Fruit fly (Drosophila melanogaster) whole organism, wandering third instar larva: ENCODE data around the gene CG14868.

Experiments used
- Abd-B ChIP-seq: fragments of >200 bp; optimal IDR thresholded peaks from 2 replicates; lab custom pipeline; 2017; ENCODE audit warnings: missing biosample characterization, missing genetic modification characterization
- CG32264 ChIP-seq: fragments of 200-800 bp; sonication (Bioruptor generic); optimal IDR thresholded peaks from 2 replicates; lab custom pipeline; 2016; ENCODE audit warnings: missing biosample characterization, missing genetic modification characterization
- CG9705 ChIP-seq: fragments of 200-800 bp; sonication (Bioruptor generic); optimal IDR thresholded peaks from 2 replicates; lab custom pipeline; 2018; ENCODE audit warnings: missing biosample characterization, mild to moderate bottlenecking, missing genetic modification characterization
- CrebA ChIP-seq: fragments of 200-800 bp; sonication (Bioruptor generic); optimal IDR thresholded peaks from 2 replicates; lab custom pipeline; 2016; ENCODE audit warnings: missing biosample characterization, mild to moderate bottlenecking, missing genetic modification characterization, borderline replicate concordance
- Dfd ChIP-seq: fragments of >200 bp; optimal IDR thresholded peaks from 2 replicates; lab custom pipeline; 2017; ENCODE audit warnings: missing biosample characterization, missing genetic modification characterization
- Dif ChIP-seq: fragments of 200-275, 200-300 bp; sonication (Bioruptor generic); optimal IDR thresholded peaks from 2 replicates; lab custom pipeline; 2018; ENCODE audit warnings: missing biosample characterization, missing genetic modification characterization; ENCODE audit not compliant: partially characterized antibody
- HLH106 ChIP-seq: fragments of 200-800 bp; optimal IDR thresholded peaks from 3 replicates; lab custom pipeline; 2019; ENCODE audit warnings: missing biosample characterization, mild to moderate bottlenecking, missing genetic modification characterization, moderate library complexity
- Hnf4 ChIP-seq: fragments of 200-800 bp; sonication (Bioruptor generic); optimal IDR thresholded peaks from 2 replicates; lab custom pipeline; 2016; ENCODE audit warnings: missing biosample characterization, mild to moderate bottlenecking, missing genetic modification characterization
- Hr78 ChIP-seq: fragments of >200 bp; optimal IDR thresholded peaks from 2 replicates; lab custom pipeline; 2017; ENCODE audit warnings: missing biosample characterization, missing genetic modification characterization
- Hr83 ChIP-seq: fragments of 200-300 bp; sonication (Bioruptor generic); optimal IDR thresholded peaks from 2 replicates; lab custom pipeline; 2016; ENCODE audit warnings: missing biosample characterization, mild to moderate bottlenecking, missing genetic modification characterization, moderate library complexity; ENCODE audit not compliant: poor library complexity, severe bottlenecking
- Jra ChIP-seq: sonication (Bioruptor generic); optimal IDR thresholded peaks from 2 replicates; lab custom pipeline; 2016; ENCODE audit warnings: missing biosample characterization, missing genetic modification characterization
- Mio ChIP-seq: sonication (Bioruptor generic); optimal IDR thresholded peaks from 2 replicates; lab custom pipeline; 2016; ENCODE audit warnings: missing biosample characterization, missing genetic modification characterization
- Myc ChIP-seq: fragments of >200 bp; optimal IDR thresholded peaks from 2 replicates; lab custom pipeline; 2017
- N ChIP-seq: fragments of >200 bp; optimal IDR thresholded peaks from 2 replicates; lab custom pipeline; 2018; ENCODE audit warnings: missing biosample characterization, missing external identifiers, missing genetic modification characterization
- OdsH ChIP-seq: fragments of 200-800 bp; sonication (Bioruptor generic); optimal IDR thresholded peaks from 2 replicates; lab custom pipeline; 2016; ENCODE audit warnings: missing biosample characterization, mild to moderate bottlenecking, missing genetic modification characterization
- Rel ChIP-seq, 2 experiments: fragments of 200-800 bp; sonication (Bioruptor generic) in 1 of 2; optimal IDR thresholded peaks; 2 replicates in 1 of 2; 3 replicates in 1 of 2; lab custom pipeline; 2016 to 2019; ENCODE audit warnings: mild to moderate bottlenecking in 2 of 2, missing biosample characterization in 2 of 2, missing genetic modification characterization in 2 of 2, moderate library complexity in 1 of 2
- Sp1 ChIP-seq: fragments of 200-800 bp; sonication (Bioruptor generic); optimal IDR thresholded peaks from 3 replicates; lab custom pipeline; 2019; ENCODE audit warnings: missing biosample characterization, mild to moderate bottlenecking, missing genetic modification characterization, moderate library complexity
- Vsx2 ChIP-seq: fragments of 200-300, 225-300 bp; sonication (Bioruptor generic); optimal IDR thresholded peaks from 2 replicates; lab custom pipeline; 2018; ENCODE audit warnings: missing biosample characterization, missing genetic modification characterization; ENCODE audit not compliant: partially characterized antibody
- br ChIP-seq: fragments of 200-800 bp; sonication (Bioruptor generic); optimal IDR thresholded peaks from 2 replicates; lab custom pipeline; 2016; ENCODE audit warnings: missing biosample characterization, missing genetic modification characterization
- brk ChIP-seq: fragments of 200-800 bp; sonication (Bioruptor generic); optimal IDR thresholded peaks from 2 replicates; lab custom pipeline; 2016; ENCODE audit warnings: missing biosample characterization, mild to moderate bottlenecking, missing genetic modification characterization
- dl ChIP-seq, 2 experiments: fragments of 175-275, 200-275 bp in 1 of 2; fragments of 200-275 bp in 1 of 2; sonication (Bioruptor generic); optimal IDR thresholded peaks; lab custom pipeline; 2018; ENCODE audit warnings: mild to moderate bottlenecking in 2 of 2, missing biosample characterization in 2 of 2, missing genetic modification characterization in 2 of 2, moderate library complexity in 2 of 2; ENCODE audit not compliant: partially characterized antibody in 2 of 2, insufficient read depth in 1 of 2
- dmrt93B ChIP-seq: fragments of 200-800 bp; sonication (Bioruptor generic); optimal IDR thresholded peaks from 2 replicates; lab custom pipeline; 2018; ENCODE audit warnings: missing biosample characterization, mild to moderate bottlenecking, missing genetic modification characterization
- dsf ChIP-seq: sonication (Bioruptor generic); optimal IDR thresholded peaks from 2 replicates; lab custom pipeline; 2016; ENCODE audit warnings: missing biosample characterization, missing genetic modification characterization, borderline replicate concordance
- ey ChIP-seq: fragments of 200-800 bp; sonication (Bioruptor generic); optimal IDR thresholded peaks from 2 replicates; lab custom pipeline; 2016; ENCODE audit warnings: missing biosample characterization, missing genetic modification characterization
- foxo ChIP-seq, 2 experiments: fragments of 200-800 bp; sonication (Bioruptor generic); optimal IDR thresholded peaks; 2 replicates in 1 of 2; 3 replicates in 1 of 2; lab custom pipeline; 2016 to 2017; ENCODE audit warnings: missing biosample characterization in 2 of 2, missing genetic modification characterization in 2 of 2
- fru ChIP-seq: fragments of 200-800 bp; sonication (Bioruptor generic); optimal IDR thresholded peaks from 3 replicates; lab custom pipeline; 2016; ENCODE audit warnings: missing biosample characterization, mild to moderate bottlenecking, missing genetic modification characterization
- h ChIP-seq: fragments of 200-800 bp; sonication (Bioruptor generic); optimal IDR thresholded peaks from 3 replicates; lab custom pipeline; 2016; ENCODE audit warnings: missing biosample characterization, mild to moderate bottlenecking, missing genetic modification characterization
- jim ChIP-seq: fragments of 175-275, 200-325 bp; sonication (Bioruptor generic); optimal IDR thresholded peaks from 2 replicates; lab custom pipeline; 2016; ENCODE audit warnings: missing biosample characterization, mild to moderate bottlenecking, missing genetic modification characterization
- lola ChIP-seq: fragments of >200 bp; optimal IDR thresholded peaks from 2 replicates; lab custom pipeline; 2017; ENCODE audit warnings: missing biosample characterization, missing genetic modification characterization
- pan ChIP-seq: fragments of >200 bp; optimal IDR thresholded peaks from 2 replicates; lab custom pipeline; 2017
- psq ChIP-seq: fragments of 200-800 bp; sonication (Bioruptor generic); optimal IDR thresholded peaks from 3 replicates; lab custom pipeline; 2017; ENCODE audit warnings: missing biosample characterization, mild to moderate bottlenecking, missing genetic modification characterization, moderate library complexity
- rgr ChIP-seq: fragments of 200-800 bp; sonication (Bioruptor generic); optimal IDR thresholded peaks from 3 replicates; lab custom pipeline; 2016; ENCODE audit warnings: missing biosample characterization, mild to moderate bottlenecking, missing genetic modification characterization
- sage ChIP-seq: fragments of 200-800 bp; sonication (Bioruptor generic); optimal IDR thresholded peaks from 2 replicates; lab custom pipeline; 2016; ENCODE audit warnings: missing biosample characterization, mild to moderate bottlenecking, missing genetic modification characterization
- sv ChIP-seq: fragments of 200-800 bp; sonication (Bioruptor generic); optimal IDR thresholded peaks from 3 replicates; lab custom pipeline; 2016; ENCODE audit warnings: missing biosample characterization, missing genetic modification characterization
- tai ChIP-seq: sonication (Bioruptor generic); optimal IDR thresholded peaks from 2 replicates; lab custom pipeline; 2016; ENCODE audit warnings: missing biosample characterization, missing genetic modification characterization
- woc ChIP-seq: sonication (Bioruptor generic); optimal IDR thresholded peaks from 2 replicates; lab custom pipeline; 2016; ENCODE audit warnings: missing biosample characterization, mild to moderate bottlenecking, missing genetic modification characterization

The CG14868 gene

dm6 chr3R:15361490-15361889 lies 8.3 kb downstream of the CG14868 start, which contains the start of the genes Cog2 and Trax:
Gene Cog2 (minus strand): TSS chr3R:15361657.
Gene Trax (plus strand): TSS chr3R:15361692.
- TF ChIP-seq Jra (GFP tag; lab: Kevin White, UChicago): no peak
- TF ChIP-seq brk: no peak
- TF ChIP-seq Hnf4: no peak
- TF ChIP-seq Myc: no peak
- TF ChIP-seq rgr (GFP tag; lab: Kevin White, UChicago): no peak
- no peak for TF ChIP-seq lola (GFP tag; lab: Kevin White, UChicago)
- TF ChIP-seq dmrt93B (GFP tag; lab: Kevin White, UChicago): no peak
- no peak for TF ChIP-seq Hr78
- TF ChIP-seq Hr83 (GFP tag; lab: Kevin White, UChicago): no peak
- no peak for TF ChIP-seq Dif (GFP tag; lab: Kevin White, UChicago)
- no peak for TF ChIP-seq tai (GFP tag; lab: Kevin White, UChicago)
- no peak for TF ChIP-seq sv (GFP tag; lab: Kevin White, UChicago)
- no peak for TF ChIP-seq Rel (GFP tag; optimal IDR thresholded peaks at IDR 0.05; lab: Kevin White, UChicago)
- TF ChIP-seq Rel (tag; optimal IDR thresholded peaks at IDR 0.05; lab: Kevin White, UChicago): no peak
- TF ChIP-seq Sp1 (GFP tag; lab: Kevin White, UChicago): no peak
- no peak for TF ChIP-seq HLH106 (tag; lab: Kevin White, UChicago)
- no peak for TF ChIP-seq woc (GFP tag; lab: Kevin White, UChicago)

dm6 chr3R:15356645-15357431 lies 12.9 kb downstream of the CG14868 start, which contains the start of the genes Atg4b and Hibch:
Gene Atg4b (minus strand): TSS chr3R:15356924.
Gene Hibch (plus strand): TSS chr3R:15357229.
- no peak for TF ChIP-seq Jra (GFP tag; lab: Kevin White, UChicago)
- no peak for TF ChIP-seq jim (GFP tag; lab: Kevin White, UChicago)
- TF ChIP-seq Rel (GFP tag; optimal IDR thresholded peaks at IDR 0.05; lab: Kevin White, UChicago): no peak
- TF ChIP-seq Rel (tag; optimal IDR thresholded peaks at IDR 0.05; lab: Kevin White, UChicago): peak; percentile 84
- peak; percentile 84 for TF ChIP-seq Sp1 (GFP tag; lab: Kevin White, UChicago)
- TF ChIP-seq psq (GFP tag; lab: Kevin White, UChicago): peak; percentile 73
- no peak for TF ChIP-seq Hnf4
- TF ChIP-seq CG9705: peak; percentile 82
- TF ChIP-seq rgr (GFP tag; lab: Kevin White, UChicago): peak; percentile 80
- peak; percentile 75 for TF ChIP-seq OdsH
- peak; percentile 89 for TF ChIP-seq fru (GFP tag; lab: Kevin White, UChicago)
- TF ChIP-seq woc (GFP tag; lab: Kevin White, UChicago): no peak
- TF ChIP-seq sage (GFP tag; lab: Kevin White, UChicago): no peak
- TF ChIP-seq foxo (GFP tag; optimal IDR thresholded peaks at IDR 0.05; lab: Kevin White, UChicago): peak in 1 of 2 experiments; percentile 83
- TF ChIP-seq br (GFP tag; lab: Kevin White, UChicago): peak; percentile 57
- peak; percentile 56 for TF ChIP-seq ey
- peak; percentile 26 for TF ChIP-seq sv (GFP tag; lab: Kevin White, UChicago)
- TF ChIP-seq h: peak; percentile 76
- TF ChIP-seq HLH106 (tag; lab: Kevin White, UChicago): peak; percentile 93
- TF ChIP-seq, all 38 proteins: peak for 13

dm6 chr3R:15356152-15356551 lies 13.6 kb downstream of the CG14868 start:
- TF ChIP-seq Dfd (GFP tag; lab: Kevin White, UChicago): no peak
- no peak for TF ChIP-seq N (GFP tag; lab: Kevin White, UChicago)
- TF ChIP-seq dl (GFP tag; optimal IDR thresholded peaks at IDR 0.05; lab: Kevin White, UChicago; ENCODE audit: insufficient read depth in 1 of 2, partially characterized antibody in 2 of 2): no peak
- no peak for TF ChIP-seq Jra (GFP tag; lab: Kevin White, UChicago)
- TF ChIP-seq brk: no peak
- no peak for TF ChIP-seq Sp1 (GFP tag; lab: Kevin White, UChicago)
- TF ChIP-seq CrebA: no peak
- no peak for TF ChIP-seq Mio (GFP tag; lab: Kevin White, UChicago)
- no peak for TF ChIP-seq sage (GFP tag; lab: Kevin White, UChicago)
- no peak for TF ChIP-seq Abd-B (GFP tag; lab: Kevin White, UChicago)
- TF ChIP-seq OdsH: no peak
- no peak for TF ChIP-seq dsf (GFP tag; lab: Kevin White, UChicago)
- TF ChIP-seq psq (GFP tag; lab: Kevin White, UChicago): no peak
- TF ChIP-seq Hr83 (GFP tag; lab: Kevin White, UChicago): no peak
- TF ChIP-seq Dif (GFP tag; lab: Kevin White, UChicago): no peak
- no peak for TF ChIP-seq Hr78
- no peak for TF ChIP-seq pan
- no peak for TF ChIP-seq Vsx2
- no peak for TF ChIP-seq CG32264 (GFP tag; lab: Kevin White, UChicago)
